Fruit fly (Drosophila melanogaster) whole organism, embryonic: ENCODE results near the gene CG13928.

Experiments used
- Adf1 ChIP-seq: fragments of 200-800 bp; sonication (Bioruptor generic); IDR thresholded peaks from 2 replicates; pipeline ENCODE4 v1.3.6; 2022; ENCODE audit warnings: missing biosample characterization, missing genetic modification characterization
- Awh ChIP-seq: fragments of 200-800 bp; sonication (Bioruptor generic); IDR thresholded peaks from 2 replicates; pipeline ENCODE4, ENCODE4 v1.3.6; 2022; ENCODE audit warnings: missing biosample characterization, missing genetic modification characterization
- B-H1 ChIP-seq: fragments of 200-800 bp; sonication (Bioruptor generic); IDR thresholded peaks from 3 replicates; pipeline ENCODE4 v1.3.6; 2022; ENCODE audit warnings: missing biosample characterization, missing genetic modification characterization
- BtbVII ChIP-seq: fragments of 200-800 bp; sonication (Bioruptor generic); optimal IDR thresholded peaks from 3 replicates; lab custom pipeline; 2017; ENCODE audit warnings: missing biosample characterization, mild to moderate bottlenecking, missing genetic modification characterization
- CG10959 ChIP-seq: fragments of 200-800 bp; sonication (Bioruptor generic); IDR thresholded peaks from 2 replicates; pipeline ENCODE4 v1.3.6; 2022; ENCODE audit warnings: missing biosample characterization, missing genetic modification characterization
- CG13624 ChIP-seq: fragments of 200-800 bp; sonication (Bioruptor generic); optimal IDR thresholded peaks from 2 replicates; lab custom pipeline; 2016; ENCODE audit warnings: missing biosample characterization, missing genetic modification characterization
- CG14710 ChIP-seq: fragments of 200-800 bp; sonication (Bioruptor generic); optimal IDR thresholded peaks from 3 replicates; lab custom pipeline; 2019; ENCODE audit warnings: missing biosample characterization, mild to moderate bottlenecking, missing genetic modification characterization, moderate library complexity
- CG1602 ChIP-seq: fragments of 200-800 bp; sonication (Bioruptor generic); optimal IDR thresholded peaks from 3 replicates; lab custom pipeline; 2016; ENCODE audit warnings: missing biosample characterization, missing genetic modification characterization
- CG18011 ChIP-seq: fragments of 200-800 bp; sonication (Bioruptor generic); optimal IDR thresholded peaks from 2 replicates; lab custom pipeline; 2017; ENCODE audit warnings: missing biosample characterization, missing genetic modification characterization, mild to moderate bottlenecking, moderate library complexity, missing genotype
- CG18599 ChIP-seq: fragments of 200-800 bp; sonication (Bioruptor generic); optimal IDR thresholded peaks from 3 replicates; lab custom pipeline; 2017; ENCODE audit warnings: missing biosample characterization, missing genetic modification characterization, mild to moderate bottlenecking, moderate library complexity, missing genetic modification reagents
- CG33557 ChIP-seq: fragments of 200-800 bp; sonication (Bioruptor generic); optimal IDR thresholded peaks from 2 replicates; lab custom pipeline; 2019; ENCODE audit warnings: missing biosample characterization, mild to moderate bottlenecking, missing genetic modification characterization, moderate library complexity
- CG42726 ChIP-seq: fragments of 200-800 bp; sonication (Bioruptor generic); IDR thresholded peaks from 2 replicates; pipeline ENCODE4 v1.3.6; 2022; ENCODE audit warnings: missing biosample characterization, missing genetic modification characterization; ENCODE audit not compliant: partially characterized antibody
- CG4282 ChIP-seq: fragments of 200-800 bp; sonication (Bioruptor generic); optimal IDR thresholded peaks from 2 replicates; lab custom pipeline; 2016; ENCODE audit warnings: missing biosample characterization, missing genetic modification characterization
- CG4424 ChIP-seq: fragments of 200-800 bp; sonication (Bioruptor generic); optimal IDR thresholded peaks from 3 replicates; lab custom pipeline; 2016; ENCODE audit warnings: missing biosample characterization, missing genetic modification characterization
- CG6854 ChIP-seq: fragments of 200-800 bp; sonication (Bioruptor generic); optimal IDR thresholded peaks from 3 replicates; lab custom pipeline; 2017; ENCODE audit warnings: missing biosample characterization, mild to moderate bottlenecking, missing genetic modification characterization
- Chrac-16 ChIP-seq: fragments of 200-800 bp; sonication (Bioruptor generic); optimal IDR thresholded peaks from 3 replicates; lab custom pipeline; 2016; ENCODE audit warnings: missing biosample characterization, missing genetic modification characterization
- D19B ChIP-seq: fragments of 200-800 bp; sonication (Bioruptor generic); optimal IDR thresholded peaks from 2 replicates; lab custom pipeline; 2017; ENCODE audit warnings: missing biosample characterization, mild to moderate bottlenecking, missing genetic modification characterization
- Ets97D ChIP-seq: fragments of 200-800 bp; sonication (Bioruptor generic); optimal IDR thresholded peaks from 3 replicates; lab custom pipeline; 2016; ENCODE audit warnings: missing biosample characterization, missing genetic modification characterization
- HLH4C ChIP-seq: fragments of 200-800 bp; sonication (Bioruptor generic); IDR thresholded peaks from 3 replicates; pipeline ENCODE4 v1.3.6; 2022; ENCODE audit warnings: missing biosample characterization, missing genetic modification characterization; ENCODE audit not compliant: partially characterized antibody
- HLH54F ChIP-seq: fragments of 200-800 bp; sonication (Bioruptor generic); optimal IDR thresholded peaks from 3 replicates; lab custom pipeline; 2016; ENCODE audit warnings: missing biosample characterization, missing genetic modification characterization
- HmgD ChIP-seq: fragments of 200-800 bp; sonication (Bioruptor generic); optimal IDR thresholded peaks from 3 replicates; lab custom pipeline; 2016; ENCODE audit warnings: missing biosample characterization, missing genetic modification characterization
- HmgZ ChIP-seq: fragments of 200-800 bp; sonication (Bioruptor generic); optimal IDR thresholded peaks from 2 replicates; lab custom pipeline; 2018; ENCODE audit warnings: missing biosample characterization, mild to moderate bottlenecking, missing genetic modification characterization
- Jarid2 ChIP-seq: fragments of 200-800 bp; sonication (Bioruptor generic); optimal IDR thresholded peaks from 3 replicates; lab custom pipeline; 2017; ENCODE audit warnings: mild to moderate bottlenecking, missing biosample characterization, missing genetic modification reagents, missing genetic modification characterization
- Lim3 ChIP-seq: fragments of 200-800 bp; sonication (Bioruptor generic); IDR thresholded peaks from 2 replicates; pipeline ENCODE4 v1.3.6; 2022; ENCODE audit warnings: missing biosample characterization, missing genetic modification characterization
- Mad ChIP-seq: fragments of 200-800 bp; sonication (Bioruptor generic); optimal IDR thresholded peaks from 2 replicates; lab custom pipeline; 2016; ENCODE audit warnings: missing biosample characterization, missing genetic modification characterization
- NFAT ChIP-seq: fragments of 200-800 bp; sonication (Bioruptor generic); IDR thresholded peaks from 2 replicates; pipeline ENCODE4 v1.3.6; 2022; ENCODE audit warnings: missing biosample characterization, missing genetic modification characterization
- PHDP ChIP-seq: fragments of 200-800 bp; sonication (Bioruptor generic); optimal IDR thresholded peaks from 3 replicates; lab custom pipeline; 2018; ENCODE audit warnings: missing biosample characterization, mild to moderate bottlenecking, missing genetic modification characterization, moderate library complexity
- TFAM ChIP-seq: fragments of 200-800 bp; sonication (Bioruptor generic); optimal IDR thresholded peaks from 2 replicates; lab custom pipeline; 2017; ENCODE audit warnings: missing biosample characterization, missing genetic modification characterization, inconsistent platforms
- Taf1 ChIP-seq: fragments of 200-800 bp; sonication (Bioruptor generic); IDR thresholded peaks from 2 replicates; pipeline ENCODE4 v1.3.6; 2022; ENCODE audit warnings: missing biosample characterization, missing genetic modification characterization
- Usf ChIP-seq: fragments of 200-800 bp; sonication (Bioruptor generic); optimal IDR thresholded peaks from 2 replicates; lab custom pipeline; 2017; ENCODE audit warnings: missing genotype, missing biosample characterization, missing genetic modification characterization
- Vsx1 ChIP-seq: fragments of 200-800 bp; sonication (Bioruptor generic); optimal IDR thresholded peaks from 2 replicates; lab custom pipeline; 2017; ENCODE audit warnings: missing biosample characterization, mild to moderate bottlenecking, missing genetic modification characterization, missing genetic modification reagents
- ab ChIP-seq: fragments of 200-800 bp; sonication (Bioruptor generic); optimal IDR thresholded peaks from 2 replicates; lab custom pipeline; 2016; ENCODE audit warnings: missing biosample characterization, missing genetic modification characterization
- cas ChIP-seq: fragments of 200-800 bp; sonication (Bioruptor generic); IDR thresholded peaks from 2 replicates; pipeline ENCODE4 v1.3.6; 2022; ENCODE audit warnings: missing biosample characterization, missing genetic modification characterization
- cato ChIP-seq: fragments of 200-800 bp; sonication (Bioruptor generic); optimal IDR thresholded peaks from 2 replicates; lab custom pipeline; 2016; ENCODE audit warnings: missing biosample characterization, missing genetic modification characterization, borderline replicate concordance
- cg ChIP-seq: fragments of 200-800 bp; sonication (Bioruptor generic); optimal IDR thresholded peaks from 3 replicates; lab custom pipeline; 2019; ENCODE audit warnings: missing biosample characterization, mild to moderate bottlenecking, missing genetic modification characterization, moderate library complexity
- croc ChIP-seq: fragments of 200-800 bp; sonication (Bioruptor generic); conservative IDR thresholded peaks from 3 replicates; pipeline ENCODE4 v1.3.6; 2022; ENCODE audit warnings: missing biosample characterization, missing genetic modification characterization
- ems ChIP-seq: fragments of 200-800 bp; sonication (Bioruptor generic); optimal IDR thresholded peaks from 3 replicates; lab custom pipeline; 2016; ENCODE audit warnings: missing biosample characterization, missing genetic modification characterization
- esg ChIP-seq: fragments of 200-800 bp; sonication (Bioruptor generic); conservative IDR thresholded peaks from 2 replicates; pipeline ENCODE4 v1.3.6; 2022; ENCODE audit warnings: missing biosample characterization, missing genetic modification characterization
- fd102C ChIP-seq: fragments of 200-800 bp; sonication (Bioruptor generic); optimal IDR thresholded peaks from 2 replicates; lab custom pipeline; 2018; ENCODE audit warnings: missing biosample characterization, mild to moderate bottlenecking, missing genetic modification characterization, moderate library complexity
- fu2 ChIP-seq: fragments of 200-800 bp; sonication (Bioruptor generic); optimal IDR thresholded peaks from 2 replicates; lab custom pipeline; 2016; ENCODE audit warnings: missing biosample characterization, missing genetic modification characterization
- gsb ChIP-seq: fragments of 200-800 bp; sonication (Bioruptor generic); IDR thresholded peaks from 2 replicates; pipeline ENCODE4 v1.3.6; 2022; ENCODE audit warnings: missing biosample characterization, missing genetic modification characterization
- kah ChIP-seq: fragments of 200-800 bp; sonication (Bioruptor generic); optimal IDR thresholded peaks from 2 replicates; lab custom pipeline; 2018; ENCODE audit warnings: missing biosample characterization, mild to moderate bottlenecking, missing genetic modification characterization
- klu ChIP-seq: fragments of 200-800 bp; sonication (Bioruptor generic); IDR thresholded peaks from 2 replicates; pipeline ENCODE4 v1.3.6; 2022; ENCODE audit warnings: missing biosample characterization, missing genetic modification characterization
- mld ChIP-seq: fragments of 200-800 bp; sonication (Bioruptor generic); IDR thresholded peaks from 3 replicates; pipeline ENCODE4 v1.3.6; 2022; ENCODE audit warnings: missing biosample characterization, missing genetic modification characterization; ENCODE audit not compliant: partially characterized antibody
- pb ChIP-seq: fragments of 200-800 bp; sonication (Bioruptor generic); optimal IDR thresholded peaks from 3 replicates; lab custom pipeline; 2016; ENCODE audit warnings: missing biosample characterization, missing genetic modification characterization
- schlank ChIP-seq: fragments of 200-800 bp; sonication (Bioruptor generic); optimal IDR thresholded peaks from 2 replicates; lab custom pipeline; 2018; ENCODE audit warnings: missing biosample characterization, mild to moderate bottlenecking, missing genetic modification characterization
- so ChIP-seq: fragments of 200-800 bp; sonication (Bioruptor generic); IDR thresholded peaks from 3 replicates; pipeline ENCODE4 v1.3.6; 2022; ENCODE audit warnings: missing biosample characterization, missing genetic modification characterization
- stwl ChIP-seq: fragments of 200-800 bp; sonication (Bioruptor generic); optimal IDR thresholded peaks from 3 replicates; lab custom pipeline; 2018; ENCODE audit warnings: missing biosample characterization, mild to moderate bottlenecking, missing genetic modification characterization, moderate library complexity
- vvl ChIP-seq: fragments of 200-800 bp; sonication (Bioruptor generic); IDR thresholded peaks from 2 replicates; pipeline ENCODE4 v1.3.6; 2022; ENCODE audit warnings: missing biosample characterization, missing genetic modification characterization

Gene CG13928

dm6 chr3L:1587140-1587849, 40.9 kb downstream of the CG13928 start (continued):
- TF ChIP-seq kah (GFP tag; lab: Kevin White, UChicago) (peak; percentile 64), esg (GFP tag; lab: Robert Waterston, UW) (peak; percentile 86), TFAM (no peak), cato (GFP tag; lab: Kevin White, UChicago) (peak; percentile 12), so (GFP tag; lab: Robert Waterston, UW) (peak; percentile 80), Usf (GFP tag; lab: Kevin White, UChicago) (peak; percentile 44), ems (GFP tag; lab: Kevin White, UChicago) (peak; percentile 83), croc (GFP tag; lab: Robert Waterston, UW) (peak; percentile 58; the same call in 2 of the 3 replicates), CG14710 (tag; lab: Kevin White, UChicago) (peak; percentile 46), D19B (GFP tag; lab: Kevin White, UChicago) (peak; percentile 62), BtbVII (GFP tag; lab: Kevin White, UChicago) (peak; percentile 62), Taf1 (GFP tag; lab: Robert Waterston, UW) (peak; percentile 70; the same call in 1 of the 2 replicates), Awh (GFP tag; lab: Robert Waterston, UW) (peak; percentile 84), CG13624 (GFP tag; lab: Kevin White, UChicago) (peak; percentile 87), Vsx1 (GFP tag; lab: Kevin White, UChicago) (peak; percentile 43), CG18011 (peak; percentile 27), B-H1 (GFP tag; lab: Robert Waterston, UW) (peak; percentile 80), Ets97D (peak; percentile 58), CG1602 (GFP tag; lab: Kevin White, UChicago) (peak; percentile 61), CG6854 (GFP tag; lab: Kevin White, UChicago) (peak; percentile 40), CG33557 (GFP tag; lab: Kevin White, UChicago) (peak; percentile 9), cg (no peak), CG10959 (GFP tag; lab: Robert Waterston, UW) (peak; percentile 76), HmgZ (tag; lab: Kevin White, UChicago) (peak; percentile 82), Chrac-16 (GFP tag; lab: Kevin White, UChicago) (peak; percentile 73), fd102C (GFP tag; lab: Kevin White, UChicago) (no peak), PHDP (tag; lab: Kevin White, UChicago) (peak; percentile 76), CG4282 (GFP tag; lab: Kevin White, UChicago) (peak; percentile 47), mld (no peak), HmgD (GFP tag; lab: Kevin White, UChicago) (no peak), Jarid2 (GFP tag; lab: Kevin White, UChicago) (peak; percentile 38), NFAT (GFP tag; lab: Robert Waterston, UW) (peak; percentile 87), Lim3 (peak; percentile 48; the same call in 1 of the 2 replicates), CG42726 (GFP tag; lab: Robert Waterston, UW) (no peak), HLH54F (GFP tag; lab: Kevin White, UChicago) (peak; percentile 80), klu (GFP tag; lab: Robert Waterston, UW) (peak; percentile 58), pb (peak; percentile 75), ab (GFP tag; lab: Kevin White, UChicago) (peak; percentile 69), vvl (peak; percentile 79), HLH4C (GFP tag; lab: Robert Waterston, UW) (no peak), fu2 (peak; percentile 52), schlank (peak; percentile 74), cas (GFP tag; lab: Robert Waterston, UW) (peak; percentile 69; the same call in 1 of the 2 replicates), CG4424 (peak; percentile 80), gsb (GFP tag; lab: Robert Waterston, UW) (peak; percentile 88), CG18599 (GFP tag; lab: Kevin White, UChicago) (peak; percentile 84), stwl (tag; lab: Kevin White, UChicago) (no peak), Mad (GFP tag; lab: Kevin White, UChicago) (peak; percentile 60), Adf1 (peak; percentile 57)
